Fruit fly (Drosophila melanogaster) whole organism, embryonic: Measurements from ENCODE around the gene nan.
A peak's percentile ranks its signal among the peaks of the same experiment; 100 is the strongest.

Experiments
- CG10267 ChIP-seq: fragments of 200-800 bp; sonication (Bioruptor generic); optimal IDR thresholded peaks from 2 replicates; lab custom pipeline; 2018; ENCODE audit warnings: missing biosample characterization, mild to moderate bottlenecking, missing genetic modification characterization, moderate library complexity
- CG10565 ChIP-seq: fragments of 200-800 bp; sonication (Bioruptor generic); optimal IDR thresholded peaks from 3 replicates; lab custom pipeline; 2016; ENCODE audit warnings: missing biosample characterization, mild to moderate bottlenecking, missing genetic modification characterization
- CG10979 ChIP-seq: fragments of 200-800 bp; sonication (Bioruptor generic); optimal IDR thresholded peaks from 2 replicates; lab custom pipeline; 2018; ENCODE audit warnings: missing biosample characterization, mild to moderate bottlenecking, missing genetic modification characterization, moderate library complexity
- CG11504 ChIP-seq: fragments of 200-800 bp; sonication (Bioruptor generic); optimal IDR thresholded peaks from 3 replicates; lab custom pipeline; 2019; ENCODE audit warnings: missing biosample characterization, mild to moderate bottlenecking, missing genetic modification characterization, moderate library complexity
- CG12071 ChIP-seq: fragments of 200-800 bp; sonication (Bioruptor generic); optimal IDR thresholded peaks from 3 replicates; lab custom pipeline; 2018; ENCODE audit warnings: missing biosample characterization, mild to moderate bottlenecking, missing genetic modification characterization
- CG12659 ChIP-seq: fragments of 200-800 bp; sonication (Bioruptor generic); optimal IDR thresholded peaks from 3 replicates; lab custom pipeline; 2017; ENCODE audit warnings: mild to moderate bottlenecking, missing biosample characterization, missing genetic modification reagents, missing genetic modification characterization
- CG12744 ChIP-seq: fragments of 200-800 bp; sonication (Bioruptor generic); optimal IDR thresholded peaks from 2 replicates; lab custom pipeline; 2016; ENCODE audit warnings: missing biosample characterization, missing genetic modification characterization
- CG13894 ChIP-seq: fragments of 200-800 bp; sonication (Bioruptor generic); optimal IDR thresholded peaks from 3 replicates; lab custom pipeline; 2018; ENCODE audit warnings: missing biosample characterization, mild to moderate bottlenecking, missing genetic modification characterization, moderate library complexity
- CG14014 ChIP-seq: fragments of 200-800 bp; sonication (Bioruptor generic); IDR thresholded peaks from 2 replicates; pipeline ENCODE4 v1.3.6; 2022; ENCODE audit warnings: missing biosample characterization, missing genetic modification characterization
- CG14441 ChIP-seq: fragments of 200-800 bp; sonication (Bioruptor generic); IDR thresholded peaks from 2 replicates; pipeline ENCODE4 v1.3.6; 2022; ENCODE audit warnings: missing biosample characterization, missing genetic modification characterization
- CG15269 ChIP-seq: fragments of 200-800 bp; sonication (Bioruptor generic); optimal IDR thresholded peaks from 2 replicates; lab custom pipeline; 2018; ENCODE audit warnings: missing biosample characterization, mild to moderate bottlenecking, missing genetic modification characterization, moderate library complexity
- CG15601 ChIP-seq: fragments of 200-800 bp; sonication (Bioruptor generic); optimal IDR thresholded peaks from 3 replicates; lab custom pipeline; 2019; ENCODE audit warnings: missing biosample characterization, mild to moderate bottlenecking, missing genetic modification characterization, moderate library complexity
- CG18262 ChIP-seq: fragments of 200-800 bp; optimal IDR thresholded peaks from 3 replicates; lab custom pipeline; 2019; ENCODE audit warnings: missing biosample characterization, mild to moderate bottlenecking, missing genetic modification characterization, moderate library complexity
- CG31441 ChIP-seq: fragments of 200-800 bp; sonication (Bioruptor generic); IDR thresholded peaks from 2 replicates; pipeline ENCODE4 v1.3.6; 2022; ENCODE audit warnings: missing biosample characterization, missing genetic modification characterization
- CG32532 ChIP-seq: fragments of 200-800 bp; sonication (Bioruptor generic); IDR thresholded peaks from 2 replicates; pipeline ENCODE4 v1.3.6; 2022; ENCODE audit warnings: missing biosample characterization, missing genetic modification characterization
- CG34376 ChIP-seq: fragments of 200-800 bp; sonication (Bioruptor generic); optimal IDR thresholded peaks from 2 replicates; lab custom pipeline; 2018; ENCODE audit warnings: missing biosample characterization, mild to moderate bottlenecking, missing genetic modification characterization
- CG4617 ChIP-seq: fragments of 200-800 bp; sonication (Bioruptor generic); optimal IDR thresholded peaks from 3 replicates; lab custom pipeline; 2016; ENCODE audit warnings: missing biosample characterization, missing genetic modification characterization, borderline replicate concordance
- CG5245 ChIP-seq: fragments of 200-800 bp; sonication (Bioruptor generic); optimal IDR thresholded peaks from 3 replicates; lab custom pipeline; 2016; ENCODE audit warnings: missing biosample characterization, missing genetic modification characterization
- CG5953 ChIP-seq: fragments of 200-800 bp; sonication (Bioruptor generic); IDR thresholded peaks from 2 replicates; pipeline ENCODE4 v1.3.6; 2022; ENCODE audit warnings: missing biosample characterization, missing genetic modification characterization
- CG6791 ChIP-seq: fragments of 200-800 bp; sonication (Bioruptor generic); IDR thresholded peaks from 3 replicates; pipeline ENCODE4 v1.3.6; 2022; ENCODE audit warnings: missing biosample characterization, missing genetic modification characterization; ENCODE audit not compliant: partially characterized antibody
- CG6813 ChIP-seq: fragments of 200-800 bp; sonication (Bioruptor generic); optimal IDR thresholded peaks from 2 replicates; lab custom pipeline; 2017; ENCODE audit warnings: missing biosample characterization, missing genetic modification characterization, mild to moderate bottlenecking, moderate library complexity, missing genetic modification reagents
- CG7839 ChIP-seq: fragments of 200-800 bp; sonication (Bioruptor generic); optimal IDR thresholded peaks from 3 replicates; lab custom pipeline; 2018; ENCODE audit warnings: missing biosample characterization, mild to moderate bottlenecking, missing genetic modification characterization, moderate library complexity
- CkIIα-i1 ChIP-seq: fragments of 200-800 bp; sonication (Bioruptor generic); IDR thresholded peaks from 2 replicates; pipeline ENCODE4 v1.3.6; 2022; ENCODE audit warnings: missing biosample characterization, missing genetic modification characterization
- Gsc ChIP-seq: fragments of 200-800 bp; sonication (Bioruptor generic); IDR thresholded peaks from 2 replicates; pipeline ENCODE4 v1.3.6; 2022; ENCODE audit warnings: missing biosample characterization, missing genetic modification characterization
- Hr3 ChIP-seq: fragments of 200-800 bp; sonication (Bioruptor generic); optimal IDR thresholded peaks from 3 replicates; lab custom pipeline; 2016; ENCODE audit warnings: missing biosample characterization, missing genetic modification characterization
- MESR4 ChIP-seq: fragments of 200-800 bp; sonication (Bioruptor generic); optimal IDR thresholded peaks from 2 replicates; lab custom pipeline; 2018; ENCODE audit warnings: missing biosample characterization, mild to moderate bottlenecking, missing genetic modification characterization, moderate library complexity
- Neu2 ChIP-seq: fragments of 200-800 bp; sonication (Bioruptor generic); optimal IDR thresholded peaks from 3 replicates; lab custom pipeline; 2016; ENCODE audit warnings: missing biosample characterization, missing genetic modification characterization, borderline replicate concordance
- Oaz ChIP-seq: fragments of 200-800 bp; sonication (Bioruptor generic); IDR thresholded peaks from 2 replicates; pipeline ENCODE4 v1.3.6; 2022; ENCODE audit warnings: missing biosample characterization, missing genetic modification characterization
- Trl ChIP-seq, 3 experiments: fragments of >200 bp in 2 of 3; fragments of 200-800 bp in 1 of 3; sonication (Bioruptor generic) in 1 of 3; optimal IDR thresholded peaks; 2 replicates in 1 of 3; 3 replicates in 2 of 3; lab custom pipeline; 2016 to 2017; ENCODE audit warnings: missing biosample characterization in 1 of 3, missing genetic modification characterization in 1 of 3
- Xbp1 ChIP-seq: fragments of 200-800 bp; sonication (Bioruptor generic); optimal IDR thresholded peaks from 3 replicates; lab custom pipeline; 2016; ENCODE audit warnings: missing biosample characterization, mild to moderate bottlenecking, missing genetic modification characterization
- YL-1 ChIP-seq: fragments of 200-800 bp; sonication (Bioruptor generic); optimal IDR thresholded peaks from 3 replicates; lab custom pipeline; 2017; ENCODE audit warnings: missing biosample characterization, mild to moderate bottlenecking, missing genetic modification characterization
- ci ChIP-seq: fragments of 200-800 bp; sonication (Bioruptor generic); IDR thresholded peaks from 3 replicates; pipeline ENCODE4 v1.3.6; 2022; ENCODE audit warnings: missing biosample characterization, missing genetic modification characterization
- gfzf ChIP-seq: fragments of 200-800 bp; sonication (Bioruptor generic); optimal IDR thresholded peaks from 2 replicates; lab custom pipeline; 2016; ENCODE audit warnings: missing biosample characterization, mild to moderate bottlenecking, missing genetic modification characterization, moderate library complexity
- grau ChIP-seq: fragments of 200-800 bp; optimal IDR thresholded peaks from 3 replicates; lab custom pipeline; 2019; ENCODE audit warnings: missing biosample characterization, mild to moderate bottlenecking, missing genetic modification characterization, moderate library complexity
- grn ChIP-seq: fragments of 200-800 bp; sonication (Bioruptor generic); optimal IDR thresholded peaks from 3 replicates; lab custom pipeline; 2017; ENCODE audit warnings: missing biosample characterization, missing genetic modification characterization
- inv ChIP-seq: fragments of 200-800 bp; sonication (Bioruptor generic); IDR thresholded peaks from 2 replicates; pipeline ENCODE4 v1.3.6; 2022; ENCODE audit warnings: missing biosample characterization, missing genetic modification characterization; ENCODE audit not compliant: partially characterized antibody
- kni ChIP-seq: fragments of 200-800 bp; sonication (Bioruptor generic); optimal IDR thresholded peaks from 3 replicates; lab custom pipeline; 2017; ENCODE audit warnings: mild to moderate bottlenecking, missing biosample characterization, missing genetic modification reagents, missing genetic modification characterization
- lab ChIP-seq: fragments of 200-800 bp; sonication (Bioruptor generic); optimal IDR thresholded peaks from 3 replicates; lab custom pipeline; 2017; ENCODE audit warnings: missing biosample characterization, missing genetic modification characterization, mild to moderate bottlenecking, moderate library complexity, missing genetic modification reagents
- lilli ChIP-seq: fragments of 200-800 bp; sonication (Bioruptor generic); optimal IDR thresholded peaks from 3 replicates; lab custom pipeline; 2016; ENCODE audit warnings: missing biosample characterization, missing genetic modification characterization
- nau ChIP-seq: fragments of 200-800 bp; sonication (Bioruptor generic); optimal IDR thresholded peaks from 3 replicates; lab custom pipeline; 2017; ENCODE audit warnings: missing biosample characterization, mild to moderate bottlenecking, missing genetic modification characterization, missing genetic modification reagents
- nerfin-2 ChIP-seq: fragments of 200-800 bp; sonication (Bioruptor generic); IDR thresholded peaks from 2 replicates; pipeline ENCODE4 v1.3.6; 2022; ENCODE audit warnings: missing biosample characterization, missing genetic modification characterization; ENCODE audit not compliant: partially characterized antibody
- onecut ChIP-seq: fragments of 200-800 bp; sonication (Bioruptor generic); IDR thresholded peaks from 2 replicates; pipeline ENCODE4 v1.3.6; 2022; ENCODE audit warnings: missing biosample characterization, missing genetic modification characterization
- sd ChIP-seq: fragments of 200-800 bp; sonication (Bioruptor generic); optimal IDR thresholded peaks from 3 replicates; lab custom pipeline; 2018; ENCODE audit warnings: missing biosample characterization, mild to moderate bottlenecking, missing genetic modification characterization, moderate library complexity
- tna ChIP-seq: fragments of 200-800 bp; sonication (Bioruptor generic); IDR thresholded peaks from 2 replicates; pipeline ENCODE4 v1.3.6; 2022; ENCODE audit warnings: missing biosample characterization, missing genetic modification characterization; ENCODE audit not compliant: partially characterized antibody
- z ChIP-seq: fragments of 200-800 bp; sonication (Bioruptor generic); IDR thresholded peaks from 3 replicates; pipeline ENCODE4 v1.3.6; 2022; ENCODE audit warnings: missing biosample characterization, missing genetic modification characterization
- zen2 ChIP-seq: fragments of 200-800 bp; sonication (Bioruptor generic); IDR thresholded peaks from 3 replicates; pipeline ENCODE4 v1.3.6; 2022; ENCODE audit warnings: missing biosample characterization, missing genetic modification characterization; ENCODE audit not compliant: partially characterized antibody

nan gene

dm6 chr3L:14204659-14205568, 15.5 kb upstream of the nan start (continued):
- TF ChIP-seq CG11504 (tag; lab: Kevin White, UChicago) (peak; percentile 61), ci (GFP tag; lab: Robert Waterston, UW) (peak; percentile 63; the same call in 2 of the 3 replicates), CG6813 (GFP tag; lab: Kevin White, UChicago) (peak; percentile 22), CG10565 (GFP tag; lab: Kevin White, UChicago) (no peak), CG31441 (peak; percentile 65), nau (GFP tag; lab: Kevin White, UChicago) (peak; percentile 31), CG13894 (tag; lab: Kevin White, UChicago) (peak; percentile 44), grau (peak; percentile 44), nerfin-2 (no peak), CG34376 (GFP tag; lab: Kevin White, UChicago) (peak; percentile 19), zen2 (GFP tag; lab: Robert Waterston, UW) (no peak), Gsc (GFP tag; lab: Robert Waterston, UW) (no peak), CkIIα-i1 (GFP tag; lab: Robert Waterston, UW) (no peak), sd (peak; percentile 94), CG12071 (GFP tag; lab: Kevin White, UChicago) (peak; percentile 9), lilli (no peak), CG18262 (tag; lab: Kevin White, UChicago) (peak; percentile 22), CG15269 (tag; lab: Kevin White, UChicago) (peak; percentile 37), CG15601 (tag; lab: Kevin White, UChicago) (peak; percentile 9), kni (peak; percentile 38), inv (GFP tag; lab: Robert Waterston, UW) (no peak), CG32532 (peak; percentile 53; the same call in 1 of the 2 replicates), grn (GFP tag; lab: Kevin White, UChicago) (peak; percentile 1), Oaz (GFP tag; lab: Robert Waterston, UW) (no peak), Neu2 (GFP tag; lab: Kevin White, UChicago) (no peak), onecut (no peak), z (GFP tag; lab: Robert Waterston, UW) (no peak), Xbp1 (GFP tag; lab: Kevin White, UChicago) (peak; percentile 37), CG7839 (tag; lab: Kevin White, UChicago) (peak; percentile 64), Hr3 (GFP tag; lab: Kevin White, UChicago) (peak; percentile 48), tna (GFP tag; lab: Robert Waterston, UW) (no peak), MESR4 (GFP tag; lab: Kevin White, UChicago) (no peak), CG4617 (GFP tag; lab: Kevin White, UChicago) (no peak), CG12659 (GFP tag; lab: Kevin White, UChicago) (peak; percentile 24), CG10267 (tag; lab: Kevin White, UChicago) (peak; percentile 1), CG5953 (GFP tag; lab: Robert Waterston, UW) (no peak), YL-1 (GFP tag; lab: Kevin White, UChicago) (no peak), CG14441 (0 out of 2 replicates have a peak, but pooled peaks have one; percentile 22), Trl (optimal IDR thresholded peaks at IDR 0.05; lab: Kevin White, UChicago) (peak; percentile 55 to 69), Trl (GFP tag; optimal IDR thresholded peaks at IDR 0.05; lab: Kevin White, UChicago) (no peak), CG5245 (GFP tag; lab: Kevin White, UChicago) (no peak), lab (GFP tag; lab: Kevin White, UChicago) (peak; percentile 40), CG6791 (GFP tag; lab: Robert Waterston, UW) (0 out of 3 replicates have a peak, but pooled peaks have one; percentile 13), gfzf (GFP tag; lab: Kevin White, UChicago) (no peak), CG10979 (tag; lab: Kevin White, UChicago) (peak; percentile 35), CG12744 (no peak), CG14014 (0 out of 2 replicates have a peak, but pooled peaks have one; percentile 11)
